Worm (Caenorhabditis elegans) whole organism, L2 larva: Measurements from ENCODE around the gene exp-1.

ENCODE experiments used
- alr-1 ChIP-seq: fragments of 150-350 bp; optimal IDR thresholded peaks from 2 replicates; lab custom pipeline; 2014; ENCODE audit warnings: missing biosample characterization, missing genetic modification characterization
- ceh-82 ChIP-seq: fragments of 150-350 bp; optimal IDR thresholded peaks from 2 replicates; lab custom pipeline; 2014; ENCODE audit warnings: missing biosample characterization, missing genetic modification characterization
- egl-27 ChIP-seq: sonication (generic microtip); optimal IDR thresholded peaks from 3 replicates; lab custom pipeline; 2017; ENCODE audit warnings: missing biosample characterization, missing genetic modification reagents, missing genetic modification characterization
- elt-1 ChIP-seq: fragments of 150-350 bp; optimal IDR thresholded peaks from 2 replicates; lab custom pipeline; 2014; ENCODE audit warnings: missing biosample characterization, missing genetic modification characterization
- elt-3 ChIP-seq: sonication (generic microtip); optimal IDR thresholded peaks from 2 replicates; lab custom pipeline; 2017; ENCODE audit warnings: missing biosample characterization, missing genetic modification characterization
- lin-13 ChIP-seq: fragments of 150-350 bp; optimal IDR thresholded peaks from 2 replicates; lab custom pipeline; 2014; ENCODE audit warnings: missing biosample characterization, missing genetic modification reagents, missing genetic modification characterization
- lsy-2 ChIP-seq, 2 experiments: fragments of 150-350 bp in 1 of 2; sonication (generic microtip) in 1 of 2; optimal IDR thresholded peaks; 2 replicates each; lab custom pipeline; 2014 to 2017; ENCODE audit warnings: missing biosample characterization in 2 of 2, missing genetic modification characterization in 2 of 2
- nhr-10 ChIP-seq: sonication (generic microtip); optimal IDR thresholded peaks from 2 replicates; lab custom pipeline; 2017; ENCODE audit warnings: missing biosample characterization, missing genetic modification characterization
- nhr-237 ChIP-seq: fragments of 150-350 bp; optimal IDR thresholded peaks from 2 replicates; lab custom pipeline; 2014; ENCODE audit warnings: missing biosample characterization, missing genetic modification characterization
- nhr-6 ChIP-seq: fragments of 150-350 bp; optimal IDR thresholded peaks from 2 replicates; lab custom pipeline; 2014; ENCODE audit warnings: missing biosample characterization, missing genetic modification characterization
- peb-1 ChIP-seq: fragments of 150-350 bp; optimal IDR thresholded peaks from 2 replicates; lab custom pipeline; 2014; ENCODE audit warnings: missing biosample characterization, missing genetic modification characterization
- sem-4 ChIP-seq: fragments of 150-350 bp; optimal IDR thresholded peaks from 2 replicates; lab custom pipeline; 2014; ENCODE audit warnings: missing biosample characterization, missing genetic modification reagents, missing genetic modification characterization
- skn-1 ChIP-seq: sonication (generic microtip); optimal IDR thresholded peaks from 2 replicates; lab custom pipeline; 2017; ENCODE audit warnings: missing biosample characterization, missing genetic modification characterization
- snpc-4 ChIP-seq: fragments of 150-350 bp; optimal IDR thresholded peaks from 2 replicates; lab custom pipeline; 2014; ENCODE audit warnings: missing biosample characterization, missing genetic modification characterization

ce11 chrII:6113842-6114441 lies 47.0 kb downstream of the exp-1 start:
- no peak for TF ChIP-seq sem-4 (tag; lab: Kevin White, UChicago)
- no peak for TF ChIP-seq nhr-6 (tag; lab: Kevin White, UChicago)
- TF ChIP-seq lsy-2 (tag; optimal IDR thresholded peaks at IDR 0.05; lab: Kevin White, UChicago): no peak
- no peak for TF ChIP-seq elt-1 (tag; lab: Kevin White, UChicago)
- no peak for TF ChIP-seq egl-27 (tag; lab: Kevin White, UChicago)
- no peak for TF ChIP-seq snpc-4 (tag; lab: Kevin White, UChicago)
- no peak for TF ChIP-seq nhr-237
- no peak for TF ChIP-seq nhr-10 (tag; lab: Kevin White, UChicago)
- no peak for TF ChIP-seq elt-3
- TF ChIP-seq skn-1: no peak
- no peak for TF ChIP-seq lin-13 (GFP tag; lab: Kevin White, UChicago)
- TF ChIP-seq ceh-82 (tag; lab: Kevin White, UChicago): no peak
- no peak for TF ChIP-seq peb-1 (tag; lab: Kevin White, UChicago)
- no peak for TF ChIP-seq alr-1 (tag; lab: Kevin White, UChicago)
